2 worm cellular contexts compared by ENCODE assay signal in genomic region chrIV:8262671-8263070, ce11.
A peak's percentile ranks its signal among the peaks of the same experiment; 100 is the strongest.
TF ChIP-seq lines count a peak whose summit lies in the region.

No protein-coding gene starts in this region.

TF ChIP-seq in whole organism, L4 larva, 104 proteins besides CTCF, POLR2A, EP300 and RAD21:
- TF ChIP-seq aha-1 (tag; lab: Kevin White, UChicago) (peak; percentile 45), D1046.2 (GFP tag; IDR thresholded peaks at IDR 0.05; lab: Robert Waterston, UW) (no peak), mdt-29 (GFP tag; IDR thresholded peaks at IDR 0.05; lab: Robert Waterston, UW) (0 out of 2 replicates have a peak, but pooled peaks have one; percentile 19), cey-2 (tag; optimal IDR thresholded peaks at IDR 0.05; lab: Kevin White, UChicago; ENCODE audit: borderline replicate concordance, insufficient read depth) (no peak), T20F7.1 (GFP tag; optimal IDR thresholded peaks at IDR 0.05; lab: Kevin White, UChicago) (no peak), F26F4.8 (GFP tag; conservative IDR thresholded peaks at IDR 0.05; lab: Robert Waterston, UW) (no peak), lin-38 (GFP tag; IDR thresholded peaks at IDR 0.05; lab: Robert Waterston, UW) (peak; percentile 3; the same call in 1 of the 2 replicates)

TF ChIP-seq in whole organism, young adult, 124 proteins besides CTCF, POLR2A, EP300 and RAD21:
- 0 out of 2 replicates have a peak, but pooled peaks have one; percentile 12 for TF ChIP-seq rcor-1 (GFP tag; IDR thresholded peaks at IDR 0.05; lab: Robert Waterston, UW)
- peak; percentile 52 for TF ChIP-seq nhr-90 (tag; optimal IDR thresholded peaks at IDR 0.05; lab: Kevin White, UChicago)
- TF ChIP-seq sptf-2 (GFP tag; optimal IDR thresholded peaks at IDR 0.05; lab: Kevin White, UChicago), result no peak
- no peak for TF ChIP-seq F23B12.7 (tag; optimal IDR thresholded peaks at IDR 0.05; lab: Kevin White, UChicago; ENCODE audit: insufficient read depth)
- TF ChIP-seq lin-40 (tag; optimal IDR thresholded peaks at IDR 0.05; lab: Kevin White, UChicago), result no peak
- no peak for TF ChIP-seq let-607 (tag; optimal IDR thresholded peaks at IDR 0.05; lab: Kevin White, UChicago)
- 0 out of 2 replicates have a peak, but pooled peaks have one; percentile 7 for TF ChIP-seq Y53G8AR.9 (GFP tag; conservative IDR thresholded peaks at IDR 0.05; lab: Robert Waterston, UW)
- no peak for TF ChIP-seq pha-4 (tag; optimal IDR thresholded peaks at IDR 0.05; lab: Kevin White, UChicago)
- TF ChIP-seq egl-18 (GFP tag; IDR thresholded peaks at IDR 0.05; lab: Robert Waterston, UW), result no peak
- no peak for TF ChIP-seq unc-62 (GFP tag; optimal IDR thresholded peaks at IDR 0.05; lab: Kevin White, UChicago)
- peak; percentile 60; the same call in 1 of the 2 replicates for TF ChIP-seq madf-3 (GFP tag; IDR thresholded peaks at IDR 0.05; lab: Robert Waterston, UW)
- no peak for TF ChIP-seq hlh-12 (tag; optimal IDR thresholded peaks at IDR 0.05; lab: Kevin White, UChicago)
- TF ChIP-seq Y95B8A.8 (GFP tag; IDR thresholded peaks at IDR 0.05; lab: Robert Waterston, UW), result no peak
- no peak for TF ChIP-seq fkh-3 (tag; optimal IDR thresholded peaks at IDR 0.05; lab: Kevin White, UChicago)
- TF ChIP-seq hsf-1 (GFP tag; IDR thresholded peaks at IDR 0.05; lab: Robert Waterston, UW), result no peak
- no peak for TF ChIP-seq F33H1.4 (GFP tag; IDR thresholded peaks at IDR 0.05; lab: Robert Waterston, UW)
- TF ChIP-seq F22D6.2 (tag; optimal IDR thresholded peaks at IDR 0.05; lab: Kevin White, UChicago), result peak; percentile 26
- TF ChIP-seq B0336.3 (GFP tag; IDR thresholded peaks at IDR 0.05; lab: Robert Waterston, UW), result 0 out of 2 replicates have a peak, but pooled peaks have one; percentile 2
- no peak for TF ChIP-seq dox-1 (GFP tag; IDR thresholded peaks at IDR 0.05; lab: Robert Waterston, UW)
- peak; percentile 65 for TF ChIP-seq repo-1 (tag; optimal IDR thresholded peaks at IDR 0.05; lab: Kevin White, UChicago)
- no peak for TF ChIP-seq ceh-79 (tag; optimal IDR thresholded peaks at IDR 0.05; lab: Kevin White, UChicago)
- no peak for TF ChIP-seq nhr-27 (tag; optimal IDR thresholded peaks at IDR 0.05; lab: Kevin White, UChicago)
- TF ChIP-seq B0261.1 (tag; optimal IDR thresholded peaks at IDR 0.05; lab: Kevin White, UChicago), result no peak
- TF ChIP-seq F37B4.10 (GFP tag; IDR thresholded peaks at IDR 0.05; lab: Robert Waterston, UW), result 0 out of 2 replicates have a peak, but pooled peaks have one; percentile 4
- TF ChIP-seq pbrm-1 (GFP tag; IDR thresholded peaks at IDR 0.05; lab: Robert Waterston, UW), result no peak
- peak; percentile 67 for TF ChIP-seq atf-7 (tag; optimal IDR thresholded peaks at IDR 0.05; lab: Kevin White, UChicago)
- no peak for TF ChIP-seq snpc-1.3 (tag; optimal IDR thresholded peaks at IDR 0.05; lab: Kevin White, UChicago; ENCODE audit: insufficient read depth)
- no peak for TF ChIP-seq lin-54 (GFP tag; optimal IDR thresholded peaks at IDR 0.05; lab: Kevin White, UChicago)
- no peak for TF ChIP-seq let-526 (GFP tag; IDR thresholded peaks at IDR 0.05; lab: Robert Waterston, UW)
TF ChIP-seq in whole organism, young adult: peak in this region for 9.
